Worm (Caenorhabditis elegans): ENCODE results near the gene mrps-18A.

DNA sequence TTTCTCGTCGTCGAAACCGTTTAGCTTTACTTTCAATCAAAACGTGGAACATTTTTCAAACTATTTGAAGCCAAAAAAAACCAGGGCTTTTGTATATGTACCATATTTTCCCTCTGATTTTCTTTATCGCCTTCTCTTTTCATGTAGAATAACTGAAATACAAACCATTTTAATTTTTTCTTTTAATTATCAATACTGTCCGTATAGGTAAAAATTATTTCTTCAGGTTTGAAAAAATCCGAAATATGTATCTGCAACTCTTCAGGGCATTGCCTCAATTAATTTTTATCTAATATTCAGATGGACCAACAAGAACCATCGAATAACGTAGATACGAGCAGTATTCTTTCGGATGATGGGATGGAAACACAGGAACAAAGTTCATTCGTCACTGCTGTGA, 43.3 kb upstream of the mrps-18A start, which contains the start of gene met-2:
- TF ChIP-seq tbx-37 (GFP tag; conservative IDR thresholded peaks at IDR 0.05), result no peak
- no peak for TF ChIP-seq aly-1 (tag; optimal IDR thresholded peaks at IDR 0.05)
- no peak for TF ChIP-seq B0310.2 (tag; optimal IDR thresholded peaks at IDR 0.05)
- TF ChIP-seq F13C5.2 (tag; optimal IDR thresholded peaks at IDR 0.05), result no peak
- no peak for TF ChIP-seq tra-4 (tag; optimal IDR thresholded peaks at IDR 0.05)
- TF ChIP-seq ama-1 (optimal IDR thresholded peaks at IDR 0.05), result no peak
- TF ChIP-seq ceh-13 (GFP tag; optimal IDR thresholded peaks at IDR 0.05), result no peak
- TF ChIP-seq hmg-4 (GFP tag; optimal IDR thresholded peaks at IDR 0.05), result no peak
